Worm (Caenorhabditis elegans): Measurements from ENCODE around the gene ecps-1.

Gene ecps-1

ce11 chrIII:10415822-10416221 lies 44.5 kb downstream of the ecps-1 start, which contains the start of gene ymel-1 (continued):
- peak; percentile 29 for TF ChIP-seq hmg-11 (tag; optimal IDR thresholded peaks at IDR 0.05)
- no peak for TF ChIP-seq daf-12 (tag; optimal IDR thresholded peaks at IDR 0.05)
- no peak for TF ChIP-seq ceh-16 (tag; optimal IDR thresholded peaks at IDR 0.05)
- peak; percentile 60 for TF ChIP-seq lin-39 (tag; optimal IDR thresholded peaks at IDR 0.05)
- TF ChIP-seq ceh-82 (tag; optimal IDR thresholded peaks at IDR 0.05) = no peak
- peak; percentile 19 for TF ChIP-seq nhr-25 (tag; optimal IDR thresholded peaks at IDR 0.05)
- no peak for TF ChIP-seq egl-27 (tag; optimal IDR thresholded peaks at IDR 0.05)
- no peak for TF ChIP-seq lsy-12 (tag; optimal IDR thresholded peaks at IDR 0.05)
- TF ChIP-seq elt-3 (tag; optimal IDR thresholded peaks at IDR 0.05) = no peak
- peak; percentile 35 for TF ChIP-seq nfya-1 (tag; optimal IDR thresholded peaks at IDR 0.05; ENCODE audit: insufficient read depth)

DNA sequence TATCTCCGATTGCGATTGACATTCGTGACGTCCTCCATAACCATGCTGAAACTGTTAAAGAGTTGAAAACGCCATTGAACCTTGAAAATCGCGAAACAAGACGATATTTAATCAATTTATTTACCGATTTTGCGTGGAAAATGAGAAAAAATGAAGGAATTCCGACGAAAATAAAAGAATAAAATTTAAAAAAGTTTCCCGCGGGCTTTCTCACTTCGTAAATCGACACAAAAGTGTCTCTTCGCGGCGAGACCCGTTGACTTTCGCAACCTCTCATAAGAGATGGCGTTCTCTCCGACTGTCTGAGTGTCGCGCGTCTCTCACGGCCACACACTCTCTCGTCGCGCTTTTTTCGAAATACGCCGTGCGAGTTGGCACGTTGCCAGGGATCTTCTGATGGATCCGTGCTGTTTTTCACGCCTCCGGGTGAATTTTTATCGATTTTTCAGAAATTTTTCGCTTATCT lies 53.1 kb downstream of the ecps-1 start, which contains the start of gene hat-1:
Gene hat-1 (minus strand): TSS at position 51 of the 466 bp plus-strand sequence.
- TF ChIP-seq fkh-10 (GFP tag; optimal IDR thresholded peaks at IDR 0.05) (peak; percentile 90), unc-62 (GFP tag; optimal IDR thresholded peaks at IDR 0.05) (peak; percentile 19), elt-2 (tag; optimal IDR thresholded peaks at IDR 0.05) (peak; percentile 74), egl-27 (tag; optimal IDR thresholded peaks at IDR 0.05) (peak; percentile 68), nhr-76 (tag; optimal IDR thresholded peaks at IDR 0.05) (no peak), aly-2 (tag; optimal IDR thresholded peaks at IDR 0.05) (no peak), nhr-11 (tag; optimal IDR thresholded peaks at IDR 0.05) (peak; percentile 71), nfya-1 (tag; optimal IDR thresholded peaks at IDR 0.05; ENCODE audit: insufficient read depth) (peak; percentile 97), ceh-9 (tag; optimal IDR thresholded peaks at IDR 0.05) (no peak), snpc-4 (tag; optimal IDR thresholded peaks at IDR 0.05) (peak; percentile 80), nhr-23 (tag; optimal IDR thresholded peaks at IDR 0.05) (peak; percentile 97), elt-1 (tag; optimal IDR thresholded peaks at IDR 0.05) (peak; percentile 42), lin-15B (tag; optimal IDR thresholded peaks at IDR 0.05) (peak; percentile 98), ama-1 (optimal IDR thresholded peaks at IDR 0.05) (peak; percentile 83), nhr-28 (tag; optimal IDR thresholded peaks at IDR 0.05) (no peak), nhr-77 (tag; optimal IDR thresholded peaks at IDR 0.05) (peak; percentile 65), unc-39 (tag; optimal IDR thresholded peaks at IDR 0.05) (no peak), eor-1 (tag; optimal IDR thresholded peaks at IDR 0.05) (no peak), nhr-25 (tag; optimal IDR thresholded peaks at IDR 0.05) (peak; percentile 91), elt-3 (tag; optimal IDR thresholded peaks at IDR 0.05) (no peak), ceh-82 (tag; optimal IDR thresholded peaks at IDR 0.05) (peak; percentile 49), zag-1 (tag; optimal IDR thresholded peaks at IDR 0.05) (peak; percentile 55), nhr-67 (tag; optimal IDR thresholded peaks at IDR 0.05) (no peak), nhr-12 (tag; optimal IDR thresholded peaks at IDR 0.05) (no peak), ztf-11 (tag; optimal IDR thresholded peaks at IDR 0.05) (no peak), lin-39 (tag; optimal IDR thresholded peaks at IDR 0.05) (peak; percentile 90), mml-1 (tag; optimal IDR thresholded peaks at IDR 0.05) (no peak), ZK546.5 (tag; optimal IDR thresholded peaks at IDR 0.05) (peak; percentile 35), egl-5 (tag; optimal IDR thresholded peaks at IDR 0.05) (peak; percentile 83), hmg-11 (tag; optimal IDR thresholded peaks at IDR 0.05) (peak; percentile 90), lsy-12 (tag; optimal IDR thresholded peaks at IDR 0.05) (peak; percentile 93), nhr-43 (tag; optimal IDR thresholded peaks at IDR 0.05; ENCODE audit: poor library complexity, severe bottlenecking) (peak; percentile 97), sea-2 (GFP tag; optimal IDR thresholded peaks at IDR 0.05) (no peak), ztf-4 (tag; optimal IDR thresholded peaks at IDR 0.05) (peak; percentile 54), ceh-16 (tag; optimal IDR thresholded peaks at IDR 0.05) (no peak), ceh-28 (tag; optimal IDR thresholded peaks at IDR 0.05) (peak; percentile 92), jun-1 (tag; optimal IDR thresholded peaks at IDR 0.05) (peak; percentile 92), tbx-2 (tag; optimal IDR thresholded peaks at IDR 0.05) (peak; percentile 92), fkh-2 (tag; optimal IDR thresholded peaks at IDR 0.05) (no peak), fos-1 (tag; optimal IDR thresholded peaks at IDR 0.05) (peak; percentile 39), R02D3.7 (tag; optimal IDR thresholded peaks at IDR 0.05) (peak; percentile 100), daf-12 (tag; optimal IDR thresholded peaks at IDR 0.05) (peak; percentile 56), nhr-237 (tag; optimal IDR thresholded peaks at IDR 0.05) (no peak), mdl-1 (tag; optimal IDR thresholded peaks at IDR 0.05) (peak; percentile 46), pha-4 (tag; optimal IDR thresholded peaks at IDR 0.05) (peak; percentile 96), pqm-1 (tag; optimal IDR thresholded peaks at IDR 0.05) (peak; percentile 72), skn-1 (tag; optimal IDR thresholded peaks at IDR 0.05) (peak; percentile 89)

All from whole organism, L3 larva.